Fruit fly (Drosophila melanogaster): Measurements from ENCODE around the gene kst.

Gene kst

DNA sequence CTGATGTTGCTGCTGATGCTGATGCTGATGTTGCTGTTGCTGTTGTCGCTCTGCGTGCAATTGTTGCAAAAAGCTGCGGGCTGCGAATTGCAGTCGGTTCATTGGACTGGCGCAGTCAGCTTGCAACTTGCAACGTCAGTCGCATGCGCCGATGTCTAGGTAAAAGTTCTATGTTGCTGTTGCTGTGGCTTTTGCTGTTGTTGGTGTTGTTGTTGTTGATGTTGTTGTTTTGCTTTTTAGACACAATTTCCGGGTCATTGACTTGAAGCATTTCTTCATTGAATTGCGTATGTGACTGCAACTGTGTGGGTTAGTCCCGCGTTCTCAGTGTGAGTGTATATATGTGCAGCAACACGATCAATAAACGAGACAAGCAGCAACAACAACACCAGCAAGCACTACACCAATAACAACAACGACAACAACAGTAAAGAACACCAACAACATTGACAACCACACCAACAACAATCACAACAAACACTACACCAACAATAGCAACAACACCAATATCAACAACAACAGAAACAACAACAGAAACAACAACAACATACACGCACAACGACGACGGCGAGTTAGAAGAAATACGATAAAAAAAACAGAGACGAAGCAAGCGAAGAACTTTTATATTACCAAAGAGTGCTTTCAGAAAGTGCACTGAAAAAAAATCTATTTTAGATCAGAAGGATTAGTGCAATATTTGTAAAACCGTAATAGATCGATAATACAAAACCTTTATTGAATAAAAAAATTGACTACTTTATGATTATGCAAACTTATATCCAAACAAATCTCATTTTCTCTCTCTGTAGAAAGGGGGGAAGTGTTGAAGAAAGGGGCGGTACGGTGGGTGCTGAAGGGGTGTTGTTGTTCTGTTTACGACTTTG is 57.5 kb downstream of the kst start:
- TF ChIP-seq psq (optimal IDR thresholded peaks at IDR 0.05) (no peak), Sin3A (optimal IDR thresholded peaks at IDR 0.05) (no peak), ttk (optimal IDR thresholded peaks at IDR 0.05) (no peak), h (optimal IDR thresholded peaks at IDR 0.05) (no peak), insv (optimal IDR thresholded peaks at IDR 0.05) (no peak), Myc (optimal IDR thresholded peaks at IDR 0.05) (no peak)

DNA sequence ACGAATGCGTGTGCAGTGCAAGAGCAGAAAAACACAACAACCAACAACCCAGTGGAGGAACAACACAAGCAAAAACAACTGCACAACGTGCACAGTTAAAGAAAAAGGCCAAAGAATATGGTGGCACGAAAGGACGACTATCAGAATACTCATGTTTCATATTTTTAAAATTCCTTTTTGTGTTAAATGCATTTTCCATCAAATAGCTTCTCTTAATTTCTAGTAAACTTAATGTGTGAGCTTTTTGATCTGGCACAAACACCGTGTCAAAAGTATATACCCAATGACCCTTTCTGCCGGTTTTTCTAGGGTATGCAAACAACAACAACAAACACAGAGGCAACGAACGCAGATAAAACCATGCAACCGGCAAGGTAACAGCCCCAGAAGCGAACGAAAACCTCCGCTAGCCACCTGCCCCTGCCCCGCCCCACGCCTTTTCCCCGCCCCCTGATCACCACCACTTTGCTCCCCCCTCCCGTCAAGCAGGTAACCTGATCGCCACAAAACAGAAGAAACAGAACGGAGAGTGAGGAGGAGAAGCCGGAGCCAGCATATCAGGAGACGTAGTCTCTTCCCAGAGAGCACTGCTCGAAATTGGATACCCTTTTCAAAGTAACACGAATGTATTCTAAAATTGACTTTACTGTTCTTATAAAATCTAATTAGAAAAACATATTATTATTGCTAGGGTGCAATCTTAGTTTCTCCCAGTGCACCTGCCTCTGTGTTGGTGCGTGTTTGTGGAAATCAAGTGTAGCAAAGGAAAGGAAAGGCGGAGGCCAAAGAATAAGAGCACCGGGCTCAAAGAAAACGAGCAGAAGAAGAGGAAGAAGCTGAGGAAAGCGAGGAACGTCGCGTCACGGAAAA is 58.4 kb downstream of the kst start:
- TF ChIP-seq insv (optimal IDR thresholded peaks at IDR 0.05) (no peak), Myc (optimal IDR thresholded peaks at IDR 0.05) (no peak), h (optimal IDR thresholded peaks at IDR 0.05) (no peak), Sin3A (optimal IDR thresholded peaks at IDR 0.05) (no peak), psq (optimal IDR thresholded peaks at IDR 0.05) (no peak), ttk (optimal IDR thresholded peaks at IDR 0.05) (no peak)

DNA sequence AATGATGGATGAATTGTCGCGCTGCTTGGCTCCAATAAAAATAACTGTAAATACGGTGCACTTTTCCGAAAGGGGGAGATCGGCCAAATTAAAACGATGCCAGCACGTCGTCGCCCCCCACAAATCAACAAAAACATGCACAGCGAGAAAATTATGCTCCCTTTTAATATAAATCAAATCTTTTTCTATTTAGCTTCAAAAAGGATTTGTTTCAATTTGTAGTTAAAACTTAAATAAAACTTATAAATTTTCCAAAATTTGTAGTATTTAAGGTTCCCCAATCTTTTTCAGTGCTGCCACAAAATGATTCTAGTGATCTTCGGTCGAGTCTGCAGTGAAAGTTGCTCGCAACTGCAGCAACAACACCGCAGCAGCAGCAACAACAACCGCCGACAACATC is 59.4 kb downstream of the kst start:
- no peak for TF ChIP-seq Myc (optimal IDR thresholded peaks at IDR 0.05)
- TF ChIP-seq psq (optimal IDR thresholded peaks at IDR 0.05), result no peak
- TF ChIP-seq Sin3A (optimal IDR thresholded peaks at IDR 0.05), result no peak
- no peak for TF ChIP-seq insv (optimal IDR thresholded peaks at IDR 0.05)
- TF ChIP-seq ttk (optimal IDR thresholded peaks at IDR 0.05), result no peak
- no peak for TF ChIP-seq h (optimal IDR thresholded peaks at IDR 0.05)

DNA sequence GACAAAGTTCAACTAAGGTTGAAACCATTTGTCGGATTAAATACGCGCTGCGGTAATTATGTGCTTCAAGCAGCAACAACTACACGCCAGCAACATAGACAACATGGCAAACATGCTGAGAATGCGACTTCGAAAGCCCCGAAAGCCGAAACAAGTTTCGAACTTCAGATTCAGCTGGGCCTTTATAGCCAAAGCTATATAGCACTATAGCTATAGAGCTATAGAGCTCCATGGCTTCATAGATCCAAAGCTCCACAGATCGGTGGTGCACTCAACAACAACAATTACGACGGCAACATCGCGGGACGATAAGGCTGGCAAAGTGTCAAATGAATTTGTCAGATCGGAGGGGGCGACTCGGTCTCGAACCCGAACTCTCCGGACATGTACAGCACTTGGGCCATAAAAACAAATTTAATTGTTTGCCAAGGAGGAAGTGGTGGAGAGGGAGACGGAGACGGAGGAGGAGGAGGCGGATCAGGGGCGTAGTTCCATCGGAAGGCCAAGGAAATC is 60.7 kb downstream of the kst start:
- TF ChIP-seq Myc (optimal IDR thresholded peaks at IDR 0.05), result no peak
- no peak for TF ChIP-seq ttk (optimal IDR thresholded peaks at IDR 0.05)
- no peak for TF ChIP-seq h (optimal IDR thresholded peaks at IDR 0.05)
- TF ChIP-seq Sin3A (optimal IDR thresholded peaks at IDR 0.05), result no peak
- TF ChIP-seq insv (optimal IDR thresholded peaks at IDR 0.05), result no peak
- TF ChIP-seq psq (optimal IDR thresholded peaks at IDR 0.05), result no peak

DNA sequence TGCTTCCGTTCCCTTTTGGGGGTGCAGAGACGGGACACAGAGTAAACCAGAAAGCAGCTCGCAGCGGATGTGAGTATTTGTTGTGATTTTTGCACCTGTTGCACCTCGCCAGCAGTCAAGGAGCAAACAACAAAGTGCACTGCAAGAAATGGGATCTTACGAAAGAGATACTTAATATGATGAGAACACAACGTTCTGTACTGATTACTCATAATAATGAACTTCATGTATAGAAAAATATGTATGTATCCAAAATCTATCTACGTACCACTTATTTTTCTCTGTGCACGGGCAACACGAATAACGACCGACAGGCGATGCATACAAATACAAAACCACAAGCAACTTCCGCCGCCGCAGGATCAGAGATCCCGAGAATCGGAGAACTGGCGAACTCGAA is 61.2 kb downstream of the kst start:
- no peak for TF ChIP-seq Myc (optimal IDR thresholded peaks at IDR 0.05)
- no peak for TF ChIP-seq Sin3A (optimal IDR thresholded peaks at IDR 0.05)
- TF ChIP-seq h (optimal IDR thresholded peaks at IDR 0.05), result no peak
- no peak for TF ChIP-seq psq (optimal IDR thresholded peaks at IDR 0.05)

DNA sequence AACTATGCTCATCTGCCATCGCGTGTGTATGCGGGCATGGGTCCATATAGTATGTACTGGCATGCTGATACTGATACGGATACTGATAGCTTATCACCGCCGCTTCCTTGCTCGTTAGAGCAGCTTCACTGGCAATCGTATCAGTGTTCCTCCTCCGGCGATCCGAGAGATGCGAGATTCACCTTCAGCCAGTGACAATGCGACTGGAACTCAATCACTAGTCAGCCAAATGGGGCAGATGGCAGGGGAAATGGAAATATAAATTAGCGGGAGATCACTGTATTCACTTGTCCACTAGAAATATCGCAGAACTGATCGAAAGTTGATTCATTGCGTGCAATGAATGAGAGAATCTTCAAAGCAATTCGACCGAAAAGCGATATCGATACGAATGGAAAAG is 61.8 kb downstream of the kst start:
- no peak for TF ChIP-seq h (optimal IDR thresholded peaks at IDR 0.05)
- TF ChIP-seq ttk (optimal IDR thresholded peaks at IDR 0.05), result no peak
- no peak for TF ChIP-seq Myc (optimal IDR thresholded peaks at IDR 0.05)
- TF ChIP-seq psq (optimal IDR thresholded peaks at IDR 0.05), result no peak
- TF ChIP-seq Sin3A (optimal IDR thresholded peaks at IDR 0.05), result no peak
- TF ChIP-seq insv (optimal IDR thresholded peaks at IDR 0.05), result no peak

DNA sequence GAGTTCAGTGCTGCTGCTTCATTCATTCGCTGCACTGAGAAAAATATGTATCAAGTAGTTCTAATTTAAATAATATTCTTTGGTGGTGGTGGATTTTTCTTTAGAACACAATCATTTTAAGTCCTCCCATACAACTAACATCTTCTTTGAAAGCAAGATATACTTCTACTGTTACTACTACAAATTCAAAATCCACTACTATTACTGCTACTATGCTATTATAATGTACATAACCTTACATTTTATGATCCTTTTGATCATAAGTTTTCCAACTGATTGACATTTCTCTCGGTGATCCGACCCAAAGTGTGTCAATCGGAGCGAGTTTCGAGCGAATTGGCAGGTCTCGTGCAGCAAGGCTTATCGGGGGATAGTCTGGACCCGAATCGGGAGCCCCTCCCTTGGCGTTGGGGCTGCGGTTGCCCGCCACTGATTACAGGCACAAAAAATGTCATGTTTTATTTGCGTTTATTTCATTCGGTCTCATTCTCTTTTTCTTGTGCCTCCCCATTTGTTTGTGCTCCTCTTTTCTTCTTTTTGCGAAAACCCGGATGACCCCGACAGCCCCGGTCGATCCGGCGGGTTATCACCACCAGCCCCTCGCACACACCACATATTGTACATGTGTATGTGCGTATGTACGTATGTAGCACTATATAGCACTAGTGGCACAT is 62.7 kb downstream of the kst start:
- TF ChIP-seq insv (optimal IDR thresholded peaks at IDR 0.05) (no peak), Myc (optimal IDR thresholded peaks at IDR 0.05) (no peak), Sin3A (optimal IDR thresholded peaks at IDR 0.05) (no peak), psq (optimal IDR thresholded peaks at IDR 0.05) (no peak), h (optimal IDR thresholded peaks at IDR 0.05) (no peak), ttk (optimal IDR thresholded peaks at IDR 0.05) (no peak)

DNA sequence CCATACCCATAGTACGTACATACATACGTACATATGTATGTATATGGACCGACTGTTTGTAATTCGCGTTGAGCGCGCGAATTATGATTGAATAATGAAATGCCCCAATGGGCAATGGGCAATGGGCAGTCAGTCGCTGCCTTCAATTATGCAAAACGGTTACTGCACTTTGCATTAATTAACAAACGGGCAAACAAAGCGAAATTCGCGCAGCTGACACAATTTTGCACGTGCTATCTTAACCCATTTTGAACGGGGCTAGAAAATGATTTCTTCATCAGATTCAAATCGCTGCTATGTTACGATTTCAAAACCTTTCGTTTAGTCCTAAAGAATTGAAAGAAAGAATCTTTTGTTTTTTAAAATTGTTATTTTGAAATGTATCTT is 63.3 kb downstream of the kst start:
- TF ChIP-seq Sin3A (optimal IDR thresholded peaks at IDR 0.05) (no peak), Myc (optimal IDR thresholded peaks at IDR 0.05) (no peak), ttk (optimal IDR thresholded peaks at IDR 0.05) (no peak), h (optimal IDR thresholded peaks at IDR 0.05) (no peak), insv (optimal IDR thresholded peaks at IDR 0.05) (no peak), psq (optimal IDR thresholded peaks at IDR 0.05) (no peak)

DNA sequence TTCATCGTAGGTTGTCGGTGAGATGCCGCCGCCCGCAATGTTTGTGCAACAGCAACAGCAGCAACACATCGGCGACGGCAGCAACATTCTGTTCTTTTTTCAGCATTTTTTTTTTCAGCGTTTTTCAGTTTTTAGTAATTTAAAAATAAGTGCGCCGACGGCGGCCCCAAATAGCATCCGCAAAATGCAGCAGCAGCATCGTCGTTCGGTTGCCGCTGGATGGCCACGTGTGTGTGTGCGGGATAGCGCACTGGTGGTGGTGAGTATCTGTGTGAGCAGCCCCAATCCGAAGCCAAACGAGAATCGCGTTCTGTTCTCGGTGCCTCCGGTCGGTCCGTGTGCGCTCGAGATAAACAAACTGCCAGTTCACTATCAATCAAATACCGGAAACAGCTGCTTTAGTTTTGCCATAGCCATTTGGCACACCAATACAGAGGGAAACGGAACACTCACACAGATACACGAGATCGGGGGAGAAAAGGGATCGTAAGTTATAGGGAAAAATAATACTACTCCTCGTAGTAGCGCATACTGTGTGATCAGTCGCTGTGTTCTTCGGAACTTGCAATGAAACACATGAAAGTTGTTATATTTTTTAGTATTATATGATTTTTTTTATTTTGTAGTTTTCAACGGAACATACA is 64.0 kb downstream of the kst start:
- TF ChIP-seq psq (optimal IDR thresholded peaks at IDR 0.05) (no peak), Myc (optimal IDR thresholded peaks at IDR 0.05) (no peak)

DNA sequence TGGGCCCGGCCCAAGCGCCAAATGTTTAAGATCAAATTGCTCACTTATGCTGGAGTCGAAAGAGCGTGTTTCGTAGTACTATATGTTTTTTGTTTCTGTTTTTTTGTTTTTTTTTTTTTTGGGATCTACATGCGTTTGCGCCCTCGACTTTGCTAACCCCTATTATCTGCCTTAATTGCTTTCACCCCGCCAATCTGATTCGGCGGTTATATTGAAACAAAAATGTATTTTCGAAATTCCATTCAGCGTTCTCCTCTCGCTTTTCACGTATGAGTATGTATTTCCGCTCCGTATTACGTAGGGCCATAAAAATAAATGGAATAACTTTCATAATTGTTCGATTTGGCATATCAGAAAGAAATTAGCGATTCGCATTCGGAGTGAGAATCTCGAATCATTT is 68.9 kb downstream of the kst start:
- TF ChIP-seq insv (optimal IDR thresholded peaks at IDR 0.05) (no peak), Sin3A (optimal IDR thresholded peaks at IDR 0.05) (no peak), Myc (optimal IDR thresholded peaks at IDR 0.05) (no peak), h (optimal IDR thresholded peaks at IDR 0.05) (no peak), ttk (optimal IDR thresholded peaks at IDR 0.05) (no peak), psq (optimal IDR thresholded peaks at IDR 0.05) (no peak)

DNA sequence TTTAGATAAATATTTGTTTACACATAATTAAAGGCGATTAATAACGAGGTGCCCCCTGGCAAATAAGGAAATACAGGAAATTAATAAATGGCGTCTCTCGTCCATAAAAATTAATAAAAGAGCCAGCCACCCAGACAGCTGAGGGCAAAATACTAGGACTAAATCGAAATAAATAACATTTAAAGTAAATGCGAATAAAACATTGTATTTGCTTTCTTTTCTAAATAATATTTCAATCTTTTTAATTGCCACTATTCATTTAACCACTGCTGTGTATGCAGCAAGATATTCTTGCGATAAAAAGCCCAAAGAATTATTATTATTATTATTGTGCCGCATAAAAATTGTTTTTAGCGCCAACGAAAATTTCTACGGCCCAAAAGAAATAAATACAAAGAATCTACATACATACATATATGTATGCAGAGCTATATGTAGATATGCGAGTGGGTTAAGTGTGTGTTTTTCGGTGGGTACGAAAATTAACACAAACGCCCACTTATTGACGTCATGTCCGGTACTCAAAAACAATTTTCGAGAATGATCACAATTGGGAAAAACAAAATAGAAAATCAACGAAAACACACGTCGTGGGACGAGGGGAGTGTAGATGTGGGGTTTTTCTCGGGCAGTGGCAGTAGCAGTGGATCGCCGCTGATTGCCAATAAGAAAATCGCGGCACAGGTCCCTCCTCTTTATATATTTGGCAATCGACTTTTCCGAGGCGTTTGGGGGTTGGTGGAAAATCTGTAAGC is 69.8 kb downstream of the kst start:
- TF ChIP-seq insv (optimal IDR thresholded peaks at IDR 0.05) (no peak), ttk (optimal IDR thresholded peaks at IDR 0.05) (no peak), h (optimal IDR thresholded peaks at IDR 0.05) (no peak), Myc (optimal IDR thresholded peaks at IDR 0.05) (no peak), psq (optimal IDR thresholded peaks at IDR 0.05) (no peak)

All from Kc167 (cell line).